Worm (Caenorhabditis elegans): ENCODE results near the gene F58G1.7.

F58G1.7 gene

DNA sequence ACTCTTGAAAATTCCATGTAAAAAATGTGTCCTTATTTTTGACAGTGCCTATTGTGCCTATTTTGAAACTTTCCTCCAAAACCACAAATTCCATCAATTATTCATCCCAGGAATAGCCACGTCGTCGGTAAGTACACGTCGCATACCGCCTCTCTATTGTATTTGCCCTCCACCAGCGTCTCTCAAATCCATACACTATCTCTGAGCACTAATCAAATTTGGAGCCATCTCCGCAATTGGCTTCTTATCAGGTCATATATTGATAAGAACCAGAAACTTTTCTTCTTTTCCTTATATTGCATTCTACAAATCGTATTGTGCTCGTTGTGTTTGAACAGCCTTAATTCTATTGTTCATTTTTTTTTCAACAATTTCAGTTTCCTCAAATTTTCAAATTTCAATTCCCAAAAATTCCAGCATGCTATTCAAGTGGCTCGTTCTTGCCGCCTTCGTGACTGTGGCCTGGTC is 16.6 kb downstream of the F58G1.7 start, which contains the start of gene dct-18:
Gene dct-18 (plus strand): TSS at position 418 of the 468 bp plus-strand sequence.
- no peak for TF ChIP-seq daf-12 (tag; optimal IDR thresholded peaks at IDR 0.05)
- TF ChIP-seq lin-1 (GFP tag; IDR thresholded peaks at IDR 0.05) = 0 out of 2 replicates have a peak, but pooled peaks have one; percentile 15
- TF ChIP-seq fkh-10 (GFP tag; optimal IDR thresholded peaks at IDR 0.05) = no peak
- TF ChIP-seq nhr-28 (tag; optimal IDR thresholded peaks at IDR 0.05) = peak; percentile 88
- TF ChIP-seq nhr-77 (tag; optimal IDR thresholded peaks at IDR 0.05) = peak; percentile 29
- TF ChIP-seq dve-1 (tag; optimal IDR thresholded peaks at IDR 0.05; ENCODE audit: insufficient read depth) = peak; percentile 66
- no peak for TF ChIP-seq lim-7 (GFP tag; IDR thresholded peaks at IDR 0.05)
- TF ChIP-seq nhr-111 (GFP tag; optimal IDR thresholded peaks at IDR 0.05) = no peak
- no peak for TF ChIP-seq ZK337.2 (GFP tag; IDR thresholded peaks at IDR 0.05)
- TF ChIP-seq daf-16 (GFP tag; optimal IDR thresholded peaks at IDR 0.05) = no peak
- peak; percentile 54 for TF ChIP-seq daf-16 (tag; optimal IDR thresholded peaks at IDR 0.05)
- TF ChIP-seq tra-1 (GFP tag; IDR thresholded peaks at IDR 0.05) = no peak
- no peak for TF ChIP-seq nhr-76 (tag; optimal IDR thresholded peaks at IDR 0.05)
- peak; percentile 0 for TF ChIP-seq mxl-3 (GFP tag; optimal IDR thresholded peaks at IDR 0.05)
- peak; percentile 48 for TF ChIP-seq dmd-6 (GFP tag; IDR thresholded peaks at IDR 0.05)
- TF ChIP-seq php-3 (GFP tag; IDR thresholded peaks at IDR 0.05) = 0 out of 2 replicates have a peak, but pooled peaks have one; percentile 20
- TF ChIP-seq unc-62 (GFP tag; optimal IDR thresholded peaks at IDR 0.05 in 1 of 2) = no peak
- TF ChIP-seq unc-62 (tag; optimal IDR thresholded peaks at IDR 0.05) = no peak
- TF ChIP-seq T20F7.1 (GFP tag; optimal IDR thresholded peaks at IDR 0.05) = no peak
- TF ChIP-seq mep-1 (tag; optimal IDR thresholded peaks at IDR 0.05) = no peak
- TF ChIP-seq nhr-41 (GFP tag; IDR thresholded peaks at IDR 0.05) = 0 out of 2 replicates have a peak, but pooled peaks have one; percentile 39
- TF ChIP-seq pqm-1 (tag; optimal IDR thresholded peaks at IDR 0.05) = peak; percentile 77
- TF ChIP-seq hlh-11 (tag; optimal IDR thresholded peaks at IDR 0.05) = peak; percentile 62
- TF ChIP-seq lin-38 (GFP tag; IDR thresholded peaks at IDR 0.05) = no peak

DNA sequence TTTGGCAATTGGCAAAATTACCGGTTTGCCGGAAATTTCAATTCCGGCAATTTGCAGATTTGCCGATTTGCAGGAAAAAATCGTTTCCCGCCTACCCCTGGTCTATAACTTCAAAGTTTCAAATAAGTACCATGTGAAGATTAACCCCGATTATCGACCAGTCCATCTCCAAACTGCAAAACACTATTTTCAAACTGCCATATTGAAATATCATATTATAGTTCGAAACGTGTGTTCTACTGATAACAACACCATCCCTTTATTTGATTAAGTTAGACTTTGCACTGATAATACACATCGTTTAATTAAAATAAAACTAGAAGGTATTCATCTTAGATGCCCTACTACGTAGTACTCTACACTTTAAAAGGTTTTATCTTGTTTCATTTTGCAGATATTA is 17.9 kb downstream of the F58G1.7 start:
- peak in 1 of 2 experiments; percentile 87 for TF ChIP-seq unc-62 (GFP tag; optimal IDR thresholded peaks at IDR 0.05 in 1 of 2)
- no peak for TF ChIP-seq unc-62 (tag; optimal IDR thresholded peaks at IDR 0.05)
- TF ChIP-seq zip-2 (tag; optimal IDR thresholded peaks at IDR 0.05) = no peak
- no peak for TF ChIP-seq F10B5.3 (tag; optimal IDR thresholded peaks at IDR 0.05)
- TF ChIP-seq skn-1 (tag; optimal IDR thresholded peaks at IDR 0.05) = no peak
- TF ChIP-seq gei-8 (GFP tag; optimal IDR thresholded peaks at IDR 0.05) = no peak
- TF ChIP-seq nhr-42 (GFP tag; IDR thresholded peaks at IDR 0.05) = no peak
- peak; percentile 44 for TF ChIP-seq pqm-1 (tag; optimal IDR thresholded peaks at IDR 0.05)

DNA sequence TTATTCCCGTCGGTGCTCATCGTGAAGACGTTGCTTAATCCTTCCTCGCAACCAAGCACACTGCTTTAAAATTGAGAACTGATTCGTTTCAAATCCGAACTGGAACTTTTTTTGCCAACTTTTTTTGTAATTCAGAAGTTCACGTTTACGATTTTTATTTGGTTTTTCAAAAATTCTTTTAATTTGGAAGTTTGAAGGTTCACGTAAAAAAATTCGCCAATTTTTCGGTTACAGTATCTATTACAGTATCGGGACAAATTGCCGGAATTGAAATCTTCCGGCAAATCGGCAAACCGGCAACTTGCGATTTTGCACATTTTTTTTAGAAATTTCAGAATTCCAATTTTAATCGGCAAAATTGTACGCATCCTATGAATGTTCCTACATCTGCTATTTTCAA is 19.8 kb downstream of the F58G1.7 start, which contains the start of gene F58G1.3:
Gene F58G1.3 (minus strand): TSS at position 101 of the 400 bp plus-strand sequence.
- no peak for TF ChIP-seq daf-19 (GFP tag; conservative IDR thresholded peaks at IDR 0.05)
- no peak for TF ChIP-seq aha-1 (tag)
- no peak for TF ChIP-seq lsy-2 (tag; optimal IDR thresholded peaks at IDR 0.05)
- no peak for TF ChIP-seq R02D3.7 (tag; optimal IDR thresholded peaks at IDR 0.05)
- TF ChIP-seq daf-12 (tag; optimal IDR thresholded peaks at IDR 0.05) = no peak
- TF ChIP-seq ceh-82 (tag; optimal IDR thresholded peaks at IDR 0.05) = no peak
- no peak for TF ChIP-seq nhr-25 (tag; optimal IDR thresholded peaks at IDR 0.05; ENCODE audit: borderline replicate concordance, insufficient read depth)
- TF ChIP-seq madf-9 (GFP tag; conservative IDR thresholded peaks at IDR 0.05) = no peak
- no peak for TF ChIP-seq F44E2.7 (GFP tag; IDR thresholded peaks at IDR 0.05)
- no peak for TF ChIP-seq nhr-102 (tag; optimal IDR thresholded peaks at IDR 0.05)
- no peak for TF ChIP-seq hmg-1.1 (GFP tag; IDR thresholded peaks at IDR 0.05)
- no peak for TF ChIP-seq zfp-3 (GFP tag; conservative IDR thresholded peaks at IDR 0.05)
- TF ChIP-seq ceh-44 (GFP tag; IDR thresholded peaks at IDR 0.05) = no peak
- TF ChIP-seq nhr-48 (tag; optimal IDR thresholded peaks at IDR 0.05) = no peak
- no peak for TF ChIP-seq mep-1 (tag; optimal IDR thresholded peaks at IDR 0.05)
- no peak for TF ChIP-seq ZK546.5 (tag; optimal IDR thresholded peaks at IDR 0.05)
- no peak for TF ChIP-seq mxl-2 (GFP tag; conservative IDR thresholded peaks at IDR 0.05)
- no peak for TF ChIP-seq mdt-29 (GFP tag; IDR thresholded peaks at IDR 0.05)
- TF ChIP-seq spr-3 (GFP tag; optimal IDR thresholded peaks at IDR 0.05) = no peak

Data from whole organism, L4 larva.